Fruit fly (Drosophila melanogaster): ENCODE measurements around the gene atms.

Gene atms

dm6 chr3R:4713775-4714360 lies 36.0 kb upstream of the atms start, which contains the start of gene eIF3f1:
TSS of gene eIF3f1 (minus strand) at chr3R:4714182.
- TF ChIP-seq foxo (GFP tag; optimal IDR thresholded peaks at IDR 0.05) (no peak), fru (GFP tag; optimal IDR thresholded peaks at IDR 0.05) (peak; percentile 27), GATAd (GFP tag; optimal IDR thresholded peaks at IDR 0.05) (no peak), HLH106 (tag; optimal IDR thresholded peaks at IDR 0.05) (peak; percentile 32), Rel (GFP tag; optimal IDR thresholded peaks at IDR 0.05) (no peak), Rel (tag; optimal IDR thresholded peaks at IDR 0.05) (peak; percentile 8), Hr83 (GFP tag; optimal IDR thresholded peaks at IDR 0.05; ENCODE audit: poor library complexity, severe bottlenecking) (peak; percentile 1), Hnf4 (GFP tag; optimal IDR thresholded peaks at IDR 0.05) (peak; percentile 3)

DNA sequence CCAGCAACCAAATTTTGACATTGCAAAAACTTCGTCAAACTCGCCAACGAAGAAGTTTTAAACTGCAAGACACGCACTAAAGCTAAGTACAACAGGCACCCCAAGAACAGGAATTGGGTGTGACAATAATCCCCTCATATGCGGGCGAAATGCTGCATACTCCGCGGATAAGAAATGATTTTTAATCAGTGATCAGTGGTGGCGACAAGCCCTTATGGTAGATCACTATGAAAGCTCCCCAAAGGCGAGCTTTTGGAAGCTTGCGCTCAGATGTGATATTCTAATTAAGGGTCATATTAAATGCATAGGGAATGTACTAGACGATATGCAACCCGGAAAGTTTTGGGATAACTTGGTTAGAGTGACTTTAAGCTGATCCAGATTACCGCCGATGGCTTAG lies 32.2 kb upstream of the atms start:
- TF ChIP-seq br (GFP tag; optimal IDR thresholded peaks at IDR 0.05) (no peak), usp (GFP tag; optimal IDR thresholded peaks at IDR 0.05) (no peak), Jra (GFP tag; optimal IDR thresholded peaks at IDR 0.05) (no peak), Sp1 (GFP tag; optimal IDR thresholded peaks at IDR 0.05) (no peak), Hr78 (GFP tag; optimal IDR thresholded peaks at IDR 0.05) (no peak)

- TF ChIP-seq h (GFP tag; optimal IDR thresholded peaks at IDR 0.05) (no peak), Dif (GFP tag; optimal IDR thresholded peaks at IDR 0.05; ENCODE audit: partially characterized antibody) (no peak), foxo (GFP tag; optimal IDR thresholded peaks at IDR 0.05) (no peak), sv (GFP tag; optimal IDR thresholded peaks at IDR 0.05) (no peak), fru (GFP tag; optimal IDR thresholded peaks at IDR 0.05) (no peak), rgr (GFP tag; optimal IDR thresholded peaks at IDR 0.05) (no peak), Vsx2 (GFP tag; optimal IDR thresholded peaks at IDR 0.05; ENCODE audit: partially characterized antibody) (no peak)
These were observed 25.5 kb upstream of the atms start for dm6 chr3R:4724323-4724832.

dm6 chr3R:4725349-4725748 lies 24.5 kb upstream of the atms start:
- TF ChIP-seq jim (GFP tag; optimal IDR thresholded peaks at IDR 0.05) (no peak), CG32264 (GFP tag; optimal IDR thresholded peaks at IDR 0.05) (no peak), HLH106 (tag; optimal IDR thresholded peaks at IDR 0.05) (no peak), Sp1 (GFP tag; optimal IDR thresholded peaks at IDR 0.05) (no peak), tai (GFP tag; optimal IDR thresholded peaks at IDR 0.05) (no peak), dmrt93B (GFP tag; optimal IDR thresholded peaks at IDR 0.05) (no peak), brk (GFP tag; optimal IDR thresholded peaks at IDR 0.05) (no peak), sv (GFP tag; optimal IDR thresholded peaks at IDR 0.05) (no peak), h (GFP tag; optimal IDR thresholded peaks at IDR 0.05) (no peak), rgr (GFP tag; optimal IDR thresholded peaks at IDR 0.05) (no peak), woc (GFP tag; optimal IDR thresholded peaks at IDR 0.05) (no peak), Mio (GFP tag; optimal IDR thresholded peaks at IDR 0.05) (no peak), sage (GFP tag; optimal IDR thresholded peaks at IDR 0.05) (no peak), CG9705 (GFP tag; optimal IDR thresholded peaks at IDR 0.05) (no peak), dl (GFP tag; optimal IDR thresholded peaks at IDR 0.05; ENCODE audit: insufficient read depth in 1 of 2, partially characterized antibody in 2 of 2) (no peak), Myc (optimal IDR thresholded peaks at IDR 0.05) (no peak), GATAd (GFP tag; optimal IDR thresholded peaks at IDR 0.05) (no peak), Dif (GFP tag; optimal IDR thresholded peaks at IDR 0.05; ENCODE audit: partially characterized antibody) (no peak)

- TF ChIP-seq CG32264 (GFP tag; optimal IDR thresholded peaks at IDR 0.05) = no peak
- no peak for TF ChIP-seq sage (GFP tag; optimal IDR thresholded peaks at IDR 0.05)
- TF ChIP-seq fru (GFP tag; optimal IDR thresholded peaks at IDR 0.05) = no peak
- no peak for TF ChIP-seq ey (GFP tag; optimal IDR thresholded peaks at IDR 0.05)
- TF ChIP-seq Mio (GFP tag; optimal IDR thresholded peaks at IDR 0.05) = no peak
- TF ChIP-seq jim (GFP tag; optimal IDR thresholded peaks at IDR 0.05) = no peak
- no peak for TF ChIP-seq GATAd (GFP tag; optimal IDR thresholded peaks at IDR 0.05)
- TF ChIP-seq Myc (optimal IDR thresholded peaks at IDR 0.05) = no peak
- no peak for TF ChIP-seq CrebA (GFP tag; optimal IDR thresholded peaks at IDR 0.05; ENCODE audit: borderline replicate concordance)
- no peak for TF ChIP-seq HLH106 (tag; optimal IDR thresholded peaks at IDR 0.05)
- no peak for TF ChIP-seq woc (GFP tag; optimal IDR thresholded peaks at IDR 0.05)
- TF ChIP-seq Dfd (GFP tag; optimal IDR thresholded peaks at IDR 0.05) = no peak
- TF ChIP-seq Rel (GFP tag; optimal IDR thresholded peaks at IDR 0.05) = no peak
- no peak for TF ChIP-seq Rel (tag; optimal IDR thresholded peaks at IDR 0.05)
- no peak for TF ChIP-seq Hnf4 (GFP tag; optimal IDR thresholded peaks at IDR 0.05)
- TF ChIP-seq Jra (GFP tag; optimal IDR thresholded peaks at IDR 0.05) = no peak
- TF ChIP-seq rgr (GFP tag; optimal IDR thresholded peaks at IDR 0.05) = no peak
- no peak for TF ChIP-seq pan (optimal IDR thresholded peaks at IDR 0.05)
- no peak for TF ChIP-seq h (GFP tag; optimal IDR thresholded peaks at IDR 0.05)
These were observed 23.5 kb upstream of the atms start for dm6 chr3R:4726294-4726693.
